Fruit fly (Drosophila melanogaster): ENCODE data around the gene tgy.

The tgy gene

dm6 chrX:19165144-19166011, 38.3 kb upstream of the tgy start (continued):
- TF ChIP-seq fd96Cb (tag; optimal IDR thresholded peaks at IDR 0.05) (peak; percentile 10), CG2120 (GFP tag; optimal IDR thresholded peaks at IDR 0.05) (peak; percentile 47), kni (GFP tag; optimal IDR thresholded peaks at IDR 0.05) (no peak), CTCF (GFP tag; optimal IDR thresholded peaks at IDR 0.05) (no peak), NK7.1 (GFP tag; optimal IDR thresholded peaks at IDR 0.05) (no peak), CG12155 (GFP tag; optimal IDR thresholded peaks at IDR 0.05) (no peak), CG14667 (GFP tag; IDR thresholded peaks at IDR 0.05) (peak; percentile 35; the same call in 1 of the 2 replicates), Drgx (GFP tag; IDR thresholded peaks at IDR 0.05) (peak; percentile 43), phol (tag; optimal IDR thresholded peaks at IDR 0.05) (peak; percentile 1), Hr51 (GFP tag; optimal IDR thresholded peaks at IDR 0.05) (peak in 1 of 2 experiments; percentile 28), CG14965 (GFP tag; optimal IDR thresholded peaks at IDR 0.05; ENCODE audit: borderline replicate concordance) (no peak), al (GFP tag; IDR thresholded peaks at IDR 0.05) (0 out of 2 replicates have a peak, but pooled peaks have one; percentile 5), otp (GFP tag; IDR thresholded peaks at IDR 0.05) (no peak), pum (GFP tag; optimal IDR thresholded peaks at IDR 0.05) (no peak), CG17912 (GFP tag; optimal IDR thresholded peaks at IDR 0.05) (no peak), br (optimal IDR thresholded peaks at IDR 0.05) (no peak), ssp (GFP tag; IDR thresholded peaks at IDR 0.05) (no peak), CG13624 (GFP tag; optimal IDR thresholded peaks at IDR 0.05) (no peak), ftz-f1 (GFP tag; optimal IDR thresholded peaks at IDR 0.05) (no peak), Adf1 (GFP tag; IDR thresholded peaks at IDR 0.05) (peak; percentile 97), h (optimal IDR thresholded peaks at IDR 0.05) (no peak), Oli (tag; optimal IDR thresholded peaks at IDR 0.05) (peak; percentile 41), CG8089 (GFP tag; optimal IDR thresholded peaks at IDR 0.05) (no peak), dan (GFP tag; IDR thresholded peaks at IDR 0.05) (no peak), vvl (GFP tag; IDR thresholded peaks at IDR 0.05) (no peak), CG30431 (GFP tag; optimal IDR thresholded peaks at IDR 0.05) (peak; percentile 8), ERR (GFP tag; optimal IDR thresholded peaks at IDR 0.05) (no peak), bigmax (GFP tag; optimal IDR thresholded peaks at IDR 0.05) (no peak), lilli (GFP tag; optimal IDR thresholded peaks at IDR 0.05) (peak; percentile 17), Elba2 (GFP tag; optimal IDR thresholded peaks at IDR 0.05) (no peak), onecut (GFP tag; IDR thresholded peaks at IDR 0.05) (peak; percentile 57; the same call in 1 of the 2 replicates), CG11695 (GFP tag; IDR thresholded peaks at IDR 0.05) (peak; percentile 10; the same call in 1 of the 3 replicates), CG15479 (GFP tag; optimal IDR thresholded peaks at IDR 0.05) (no peak), Hand (GFP tag; optimal IDR thresholded peaks at IDR 0.05) (no peak), CG4360 (GFP tag; IDR thresholded peaks at IDR 0.05) (no peak), Deaf1 (tag; optimal IDR thresholded peaks at IDR 0.05) (peak; percentile 43), dati (GFP tag; IDR thresholded peaks at IDR 0.05) (no peak), so (GFP tag; IDR thresholded peaks at IDR 0.05) (no peak)

dm6 chrX:19164726-19165125, 37.6 kb upstream of the tgy start:
- TF ChIP-seq Pdp1 (GFP tag; optimal IDR thresholded peaks at IDR 0.05), result peak in 1 of 2 experiments; percentile 5
- no peak for TF ChIP-seq unc-4 (GFP tag; IDR thresholded peaks at IDR 0.05; ENCODE audit: partially characterized antibody)
- TF ChIP-seq unpg (GFP tag; optimal IDR thresholded peaks at IDR 0.05), result peak; percentile 23
- TF ChIP-seq CG3281 (GFP tag; optimal IDR thresholded peaks at IDR 0.05), result peak; percentile 15
- no peak for TF ChIP-seq maf-S (GFP tag; optimal IDR thresholded peaks at IDR 0.05)
- TF ChIP-seq ap (GFP tag; IDR thresholded peaks at IDR 0.05), result no peak
- no peak for TF ChIP-seq danr (GFP tag; IDR thresholded peaks at IDR 0.05)
- TF ChIP-seq Max (GFP tag; optimal IDR thresholded peaks at IDR 0.05), result no peak
- TF ChIP-seq jumu (GFP tag; optimal IDR thresholded peaks at IDR 0.05), result peak; percentile 7
- no peak for TF ChIP-seq dan (GFP tag; IDR thresholded peaks at IDR 0.05)
- peak; percentile 2 for TF ChIP-seq Hmr (GFP tag; optimal IDR thresholded peaks at IDR 0.05)
- no peak for TF ChIP-seq CG9727 (GFP tag; optimal IDR thresholded peaks at IDR 0.05)
- no peak for TF ChIP-seq ato (GFP tag; IDR thresholded peaks at IDR 0.05; ENCODE audit: partially characterized antibody)
- TF ChIP-seq bbx (GFP tag; IDR thresholded peaks at IDR 0.05; ENCODE audit: partially characterized antibody), result no peak
- 0 out of 3 replicates have a peak, but pooled peaks have one; percentile 9 for TF ChIP-seq CG11695 (GFP tag; IDR thresholded peaks at IDR 0.05)
- no peak for TF ChIP-seq Hr78 (GFP tag; optimal IDR thresholded peaks at IDR 0.05)
